Worm (Caenorhabditis elegans): ENCODE results near the gene mep-1.
"Not testable (repeated sequence)": the region's sequence is repeated elsewhere in the genome, so short reads cannot be mapped to it uniquely, and the experiment has no call there.

DNA sequence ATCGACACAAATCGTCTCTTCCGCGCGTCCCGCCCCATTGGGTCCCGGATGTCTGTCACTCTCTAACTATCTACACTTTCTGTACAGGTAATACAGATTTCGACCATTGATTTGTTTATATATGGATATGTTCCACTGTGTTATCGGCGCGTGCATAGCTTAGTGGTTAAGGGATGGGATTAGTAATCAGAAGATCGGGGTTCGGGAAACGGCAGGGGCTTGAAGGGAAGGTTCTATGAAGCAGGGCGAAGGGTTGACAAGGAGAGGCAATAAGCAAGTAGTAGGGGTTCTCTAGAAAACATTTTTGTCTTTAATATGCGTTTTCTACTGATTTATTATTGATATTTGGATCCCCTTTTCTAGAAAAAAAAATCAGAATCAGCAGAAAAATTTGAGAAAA lies 27.1 kb upstream of the mep-1 start:
- not testable (repeated sequence) for TF ChIP-seq snpc-1.3 (tag; optimal IDR thresholded peaks at IDR 0.05; ENCODE audit: insufficient read depth); efl-1 (GFP tag; optimal IDR thresholded peaks at IDR 0.05); tbx-9 (tag; optimal IDR thresholded peaks at IDR 0.05; ENCODE audit: borderline replicate concordance); him-1 (tag; optimal IDR thresholded peaks at IDR 0.05); ZK185.1 (tag; optimal IDR thresholded peaks at IDR 0.05; ENCODE audit: poor library complexity, severe bottlenecking); egl-44 (GFP tag; IDR thresholded peaks at IDR 0.05); egrh-3 (GFP tag; IDR thresholded peaks at IDR 0.05)
- TF ChIP-seq madf-6 (GFP tag; IDR thresholded peaks at IDR 0.05) = peak; percentile 55; the same call in 1 of the 2 replicates

Data from whole organism, young adult.